Worm (Caenorhabditis elegans) whole organism, early embryonic: ENCODE measurements around the gene R02F2.8.

Source experiments
- B0310.2 ChIP-seq: sonication (generic microtip); optimal IDR thresholded peaks from 2 replicates; lab custom pipeline; 2016; ENCODE audit warnings: mild to moderate bottlenecking, missing genetic modification characterization, missing compliant biosample characterization
- F13C5.2 ChIP-seq: sonication (generic microtip); optimal IDR thresholded peaks from 2 replicates; lab custom pipeline; 2017; ENCODE audit warnings: mild to moderate bottlenecking, missing genetic modification characterization, inconsistent platforms, missing compliant biosample characterization
- aly-1 ChIP-seq: sonication (generic microtip); optimal IDR thresholded peaks from 2 replicates; lab custom pipeline; 2016; ENCODE audit warnings: missing genetic modification characterization, missing compliant biosample characterization
- ama-1 ChIP-seq: fragments of 150-350 bp; optimal IDR thresholded peaks from 2 replicates; lab custom pipeline; 2014
- ceh-13 ChIP-seq: fragments of 200-800 bp; sonication (Bioruptor generic); optimal IDR thresholded peaks from 2 replicates; lab custom pipeline; 2018; ENCODE audit warnings: mild to moderate bottlenecking, missing genetic modification characterization, missing compliant biosample characterization
- ceh-36 ChIP-seq: sonication (generic microtip); optimal IDR thresholded peaks from 2 replicates; lab custom pipeline; 2016; ENCODE audit warnings: missing genetic modification characterization, inconsistent platforms, missing compliant biosample characterization
- ets-7 ChIP-seq: sonication (generic microtip); optimal IDR thresholded peaks from 2 replicates; lab custom pipeline; 2016; ENCODE audit warnings: missing genotype, missing genetic modification characterization, missing compliant biosample characterization
- flt-1 ChIP-seq: fragments of 200-800 bp; sonication (Bioruptor generic); IDR thresholded peaks from 2 replicates; pipeline ENCODE4 v1.3.6; 2022; ENCODE audit warnings: missing genetic modification characterization, missing compliant biosample characterization
- hmbx-1 ChIP-seq: sonication (generic microtip); optimal IDR thresholded peaks from 2 replicates; lab custom pipeline; 2016; ENCODE audit warnings: mild to moderate bottlenecking, missing genetic modification characterization, missing compliant biosample characterization
- hmg-4 ChIP-seq: fragments of 200-800 bp; sonication (Bioruptor generic); optimal IDR thresholded peaks from 2 replicates; lab custom pipeline; 2018; ENCODE audit warnings: mild to moderate bottlenecking, missing genetic modification characterization, missing compliant biosample characterization
- hnd-1 ChIP-seq: sonication (generic microtip); optimal IDR thresholded peaks from 2 replicates; lab custom pipeline; 2016; ENCODE audit warnings: missing genetic modification characterization, missing compliant biosample characterization
- pes-1 ChIP-seq: fragments of 200-800 bp; sonication (Bioruptor generic); IDR thresholded peaks from 2 replicates; pipeline ENCODE4 v1.3.6; 2022; ENCODE audit warnings: missing genetic modification reagents, missing genetic modification characterization, missing compliant biosample characterization
- scrt-1 ChIP-seq: fragments of 200-800 bp; sonication (Bioruptor generic); IDR thresholded peaks from 2 replicates; pipeline ENCODE4 v1.3.6; 2022; ENCODE audit warnings: missing genetic modification characterization, missing compliant biosample characterization
- sea-1 ChIP-seq: fragments of 200-800 bp; sonication (Bioruptor generic); conservative IDR thresholded peaks from 2 replicates; pipeline ENCODE4 v1.3.6; 2022; ENCODE audit warnings: missing genetic modification characterization, missing compliant biosample characterization
- tbx-11 ChIP-seq: fragments of 200-800 bp; sonication (Bioruptor generic); IDR thresholded peaks from 2 replicates; pipeline ENCODE4 v1.3.6; 2022; ENCODE audit warnings: missing genetic modification characterization, missing compliant biosample characterization
- tbx-37 ChIP-seq: fragments of 200-800 bp; sonication (Bioruptor generic); conservative IDR thresholded peaks from 2 replicates; pipeline ENCODE4 v1.3.6; 2022; ENCODE audit warnings: missing genetic modification reagents, missing genetic modification characterization, missing compliant biosample characterization
- tra-4 ChIP-seq: sonication (generic microtip); optimal IDR thresholded peaks from 2 replicates; lab custom pipeline; 2017; ENCODE audit warnings: missing genetic modification characterization, missing compliant biosample characterization

Gene R02F2.8

DNA sequence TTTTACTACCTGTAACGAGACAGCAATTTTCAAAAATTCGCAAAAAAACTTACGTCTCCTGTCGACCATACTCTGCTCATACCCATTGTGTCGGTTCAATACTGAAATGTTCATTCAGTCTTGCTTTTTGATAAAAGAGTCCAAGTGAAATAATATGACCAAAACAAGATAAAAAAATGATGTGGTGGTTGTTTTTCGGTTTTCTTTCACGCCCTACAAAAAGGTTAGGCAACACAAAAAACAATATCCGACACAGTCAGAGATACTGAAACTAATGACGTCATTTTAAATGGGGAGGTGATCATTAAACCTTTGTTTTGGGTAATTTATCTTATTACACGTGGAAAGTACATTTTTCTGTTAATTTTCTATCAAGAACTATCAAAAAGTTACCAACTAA lies at the start of gene R02F2.8:
Gene R02F2.8 (minus strand): TSS at position 101 of the 400 bp plus-strand sequence.
- TF ChIP-seq hnd-1 (tag; lab: Kevin White, UChicago), result no peak
- TF ChIP-seq ama-1 (lab: Kevin White, UChicago), result no peak
- TF ChIP-seq tra-4, result no peak
- TF ChIP-seq hmbx-1 (tag; lab: Kevin White, UChicago), result no peak
- TF ChIP-seq aly-1 (tag; lab: Kevin White, UChicago), result no peak
- TF ChIP-seq ceh-13 (GFP tag; lab: Kevin White, UChicago), result no peak
- TF ChIP-seq sea-1 (GFP tag; lab: Robert Waterston, UW), result no peak
- no peak for TF ChIP-seq flt-1 (GFP tag; lab: Robert Waterston, UW)
- TF ChIP-seq ets-7 (tag; lab: Kevin White, UChicago), result no peak
- TF ChIP-seq ceh-36, result no peak
- no peak for TF ChIP-seq F13C5.2 (tag; lab: Kevin White, UChicago)
- TF ChIP-seq pes-1 (GFP tag; lab: Robert Waterston, UW), result no peak
- TF ChIP-seq scrt-1, result no peak
- no peak for TF ChIP-seq hmg-4
- no peak for TF ChIP-seq tbx-11
- TF ChIP-seq tbx-37 (GFP tag; lab: Robert Waterston, UW), result no peak
- TF ChIP-seq B0310.2 (tag; lab: Kevin White, UChicago), result no peak

DNA sequence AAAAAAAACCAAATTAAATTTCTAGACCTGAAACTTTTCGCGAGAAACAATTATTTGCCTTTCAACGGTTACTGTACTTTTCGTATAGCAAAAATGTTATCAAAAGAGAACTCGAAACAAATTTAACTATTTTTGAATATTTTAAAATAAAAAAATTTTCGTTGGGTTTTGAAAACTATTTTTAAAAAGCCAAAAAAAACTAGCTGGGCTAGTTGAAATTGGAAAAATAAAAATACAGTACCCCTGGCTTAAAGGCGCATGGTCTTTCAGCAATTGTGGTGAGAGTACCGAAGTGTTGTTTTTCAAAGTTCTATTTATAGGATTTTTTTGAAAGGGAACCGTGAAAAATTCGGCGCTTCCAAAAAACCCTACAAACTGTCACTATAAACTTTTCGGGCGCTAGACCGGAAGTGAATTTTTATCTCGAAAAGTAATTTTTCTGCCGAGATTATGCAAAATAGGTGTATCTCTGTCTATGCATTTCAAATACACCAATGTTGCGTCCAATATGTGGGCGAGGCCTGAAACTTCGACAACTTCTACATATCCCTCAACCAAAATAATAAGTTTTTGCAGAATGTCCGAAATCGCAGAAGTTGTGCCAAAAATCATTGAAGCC lies 48.8 kb upstream of the R02F2.8 start, which contains the start of gene D1044.1:
Gene D1044.1 (plus strand): TSS at position 569 of the 619 bp plus-strand sequence.
- no peak for TF ChIP-seq ceh-36
- no peak for TF ChIP-seq tra-4
- no peak for TF ChIP-seq scrt-1
- no peak for TF ChIP-seq sea-1 (GFP tag; lab: Robert Waterston, UW)
- no peak for TF ChIP-seq hmg-4
- TF ChIP-seq hmbx-1 (tag; lab: Kevin White, UChicago), result no peak
- TF ChIP-seq tbx-37 (GFP tag; lab: Robert Waterston, UW), result no peak
- TF ChIP-seq pes-1 (GFP tag; lab: Robert Waterston, UW), result no peak
- no peak for TF ChIP-seq hnd-1 (tag; lab: Kevin White, UChicago)
- TF ChIP-seq aly-1 (tag; lab: Kevin White, UChicago), result no peak
- TF ChIP-seq ceh-13 (GFP tag; lab: Kevin White, UChicago), result no peak

DNA sequence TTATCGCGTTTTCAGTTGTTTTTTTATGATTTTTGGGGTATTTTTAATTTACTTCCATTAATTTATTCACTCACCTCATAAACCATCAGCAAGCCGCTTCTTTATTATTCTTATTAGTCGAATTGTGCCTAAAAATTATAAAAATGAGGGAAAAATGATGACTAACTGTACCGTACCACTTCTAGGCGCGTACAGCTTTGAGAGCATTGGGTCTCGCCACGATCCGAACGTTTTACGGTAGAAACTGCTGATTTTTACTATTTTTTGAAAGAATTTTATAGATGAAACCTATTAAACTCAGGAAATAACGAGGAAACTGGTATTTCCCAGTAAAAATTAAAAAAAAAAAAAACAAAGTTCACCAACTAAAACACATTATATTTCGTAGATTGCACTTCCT lies 48.0 kb upstream of the R02F2.8 start, which contains the start of gene D1044.6:
Gene D1044.6 (minus strand): TSS at position 128 of the 400 bp plus-strand sequence.
- TF ChIP-seq B0310.2 (tag; lab: Kevin White, UChicago), result no peak
- no peak for TF ChIP-seq ama-1 (lab: Kevin White, UChicago)
- TF ChIP-seq scrt-1, result no peak
- TF ChIP-seq pes-1 (GFP tag; lab: Robert Waterston, UW), result no peak
- TF ChIP-seq hmbx-1 (tag; lab: Kevin White, UChicago), result no peak
- TF ChIP-seq aly-1 (tag; lab: Kevin White, UChicago), result no peak
- TF ChIP-seq ets-7 (tag; lab: Kevin White, UChicago), result no peak
- no peak for TF ChIP-seq F13C5.2 (tag; lab: Kevin White, UChicago)
- TF ChIP-seq flt-1 (GFP tag; lab: Robert Waterston, UW), result no peak
- no peak for TF ChIP-seq hnd-1 (tag; lab: Kevin White, UChicago)
- no peak for TF ChIP-seq hmg-4
- no peak for TF ChIP-seq ceh-13 (GFP tag; lab: Kevin White, UChicago)
- TF ChIP-seq tra-4, result no peak
- no peak for TF ChIP-seq ceh-36
- no peak for TF ChIP-seq tbx-11
- TF ChIP-seq sea-1 (GFP tag; lab: Robert Waterston, UW), result no peak
- no peak for TF ChIP-seq tbx-37 (GFP tag; lab: Robert Waterston, UW)

DNA sequence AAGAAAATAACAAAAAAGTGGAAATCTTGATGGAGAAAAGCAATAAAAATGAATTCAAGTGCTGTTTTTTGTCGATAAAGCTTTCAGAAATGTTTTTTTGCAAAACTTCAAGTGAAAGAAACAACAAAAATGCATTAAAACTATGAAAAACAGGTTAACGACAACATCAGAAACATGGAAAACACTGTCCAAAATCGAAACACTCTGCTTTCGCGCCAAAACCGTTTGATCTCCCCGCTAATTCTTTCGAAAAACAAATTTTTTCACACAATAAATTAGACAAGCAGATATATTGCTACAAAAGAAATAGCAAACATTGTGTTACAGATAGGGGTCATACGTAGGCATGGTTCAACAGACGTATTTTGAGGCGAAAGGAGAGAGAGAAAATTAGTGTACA lies 46.7 kb upstream of the R02F2.8 start:
- no peak for TF ChIP-seq tra-4
- no peak for TF ChIP-seq tbx-11
- no peak for TF ChIP-seq ama-1 (lab: Kevin White, UChicago)
- TF ChIP-seq ceh-36, result no peak
- TF ChIP-seq tbx-37 (GFP tag; lab: Robert Waterston, UW), result no peak
- TF ChIP-seq ceh-13 (GFP tag; lab: Kevin White, UChicago), result no peak
- TF ChIP-seq hnd-1 (tag; lab: Kevin White, UChicago), result no peak
- no peak for TF ChIP-seq scrt-1
- TF ChIP-seq hmg-4, result no peak
- TF ChIP-seq pes-1 (GFP tag; lab: Robert Waterston, UW), result no peak
- no peak for TF ChIP-seq flt-1 (GFP tag; lab: Robert Waterston, UW)
- no peak for TF ChIP-seq sea-1 (GFP tag; lab: Robert Waterston, UW)
- TF ChIP-seq B0310.2 (tag; lab: Kevin White, UChicago), result no peak
- no peak for TF ChIP-seq ets-7 (tag; lab: Kevin White, UChicago)
- TF ChIP-seq aly-1 (tag; lab: Kevin White, UChicago), result no peak

DNA sequence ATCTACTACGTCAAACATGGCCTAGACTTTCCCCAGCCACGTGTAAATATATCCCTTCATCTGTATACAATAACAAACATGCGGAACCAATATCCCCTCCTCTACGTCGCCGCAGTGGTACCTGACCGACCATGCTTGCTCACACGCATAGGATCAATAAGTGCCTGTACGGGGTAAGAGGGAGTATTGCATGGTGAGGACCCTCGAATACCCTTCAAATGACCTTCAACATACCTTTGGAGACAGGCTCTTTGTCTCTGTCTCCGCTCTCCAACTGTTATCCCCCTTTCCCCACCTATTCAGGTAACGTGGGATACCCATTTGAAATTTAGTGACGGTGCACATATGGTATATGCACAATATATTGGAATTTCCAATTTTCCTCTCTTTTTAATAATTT lies 30.9 kb upstream of the R02F2.8 start, which contains the start of gene dex-1:
Gene dex-1 (plus strand): TSS at position 132 of the 400 bp plus-strand sequence.
- TF ChIP-seq ceh-36 (no peak), tra-4 (no peak), pes-1 (GFP tag; lab: Robert Waterston, UW) (no peak), flt-1 (GFP tag; lab: Robert Waterston, UW) (no peak), B0310.2 (tag; lab: Kevin White, UChicago) (no peak), aly-1 (tag; lab: Kevin White, UChicago) (no peak), F13C5.2 (tag; lab: Kevin White, UChicago) (no peak), ets-7 (tag; lab: Kevin White, UChicago) (no peak), ama-1 (lab: Kevin White, UChicago) (no peak)

DNA sequence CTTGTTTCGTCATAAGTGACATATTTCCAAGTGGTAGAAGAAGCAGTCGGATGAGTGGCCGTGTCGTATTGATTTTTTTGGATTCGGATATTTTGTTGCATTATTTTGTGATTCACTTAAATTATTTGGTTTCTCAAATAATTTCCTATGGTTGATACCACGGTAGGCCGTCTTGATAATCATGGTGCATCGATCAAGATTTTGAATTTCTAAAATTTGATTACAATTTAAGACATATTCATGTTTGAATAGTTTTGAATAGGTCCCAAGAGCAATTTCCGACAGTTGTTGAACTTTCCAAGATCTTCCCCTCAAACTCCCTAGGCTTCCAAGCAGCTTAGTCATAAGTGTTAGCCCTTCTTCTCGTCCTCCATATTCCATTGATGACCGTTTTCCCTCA lies 26.9 kb upstream of the R02F2.8 start, which contains the start of gene D1044.4:
Gene D1044.4 (minus strand): TSS at position 101 of the 400 bp plus-strand sequence.
- TF ChIP-seq ceh-36 (no peak), hnd-1 (tag; lab: Kevin White, UChicago) (no peak), F13C5.2 (tag; lab: Kevin White, UChicago) (no peak), tbx-11 (no peak), tra-4 (no peak), aly-1 (tag; lab: Kevin White, UChicago) (no peak), sea-1 (GFP tag; lab: Robert Waterston, UW) (no peak), B0310.2 (tag; lab: Kevin White, UChicago) (no peak), scrt-1 (no peak), hmg-4 (no peak), ets-7 (tag; lab: Kevin White, UChicago) (no peak), tbx-37 (GFP tag; lab: Robert Waterston, UW) (no peak), ceh-13 (GFP tag; lab: Kevin White, UChicago) (no peak), hmbx-1 (tag; lab: Kevin White, UChicago) (no peak), pes-1 (GFP tag; lab: Robert Waterston, UW) (no peak), ama-1 (lab: Kevin White, UChicago) (no peak)
